Fruit fly (Drosophila melanogaster): ENCODE measurements around the gene Npc2e.

Npc2e gene

DNA sequence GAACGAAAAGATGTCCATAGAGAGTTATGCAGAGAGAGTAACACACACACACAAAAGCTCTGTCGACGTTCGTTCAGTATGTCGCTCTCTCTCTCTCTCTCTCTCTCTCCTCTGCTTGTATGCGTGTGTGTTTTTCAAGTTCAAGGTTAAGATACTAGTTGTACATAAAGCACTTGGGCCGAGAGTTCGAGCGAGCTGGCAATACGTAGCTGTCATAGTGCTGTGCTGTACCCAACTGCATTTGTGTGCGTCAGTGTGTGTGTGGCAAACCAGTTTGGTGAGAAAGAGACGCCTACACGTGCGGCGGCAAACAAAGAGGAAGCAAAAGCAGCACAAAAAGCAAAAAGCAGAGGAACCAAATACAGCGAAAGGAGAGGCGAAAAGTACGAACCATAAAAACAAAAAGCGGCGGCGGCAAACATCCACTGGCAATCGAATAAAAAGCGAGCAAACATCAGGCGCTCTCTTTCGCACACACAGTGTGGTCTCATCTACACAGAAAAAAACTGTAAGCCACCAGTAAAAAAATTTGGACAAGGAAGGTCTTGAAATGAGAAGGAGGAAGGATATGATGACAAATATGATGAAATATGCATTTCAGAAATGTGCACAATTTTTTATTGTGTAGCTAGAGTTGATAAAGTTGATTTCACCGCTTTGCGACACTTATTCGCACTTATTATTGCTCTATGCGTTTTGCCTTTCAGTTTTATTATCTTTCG, 34.2 kb downstream of the Npc2e start (continued):
- TF ChIP-seq sens (GFP tag) (peak; percentile 90), lilli (GFP tag; optimal IDR thresholded peaks at IDR 0.05) (peak; percentile 77), gfzf (GFP tag; optimal IDR thresholded peaks at IDR 0.05) (no peak), CG6791 (GFP tag; IDR thresholded peaks at IDR 0.05; ENCODE audit: partially characterized antibody) (no peak), CG6854 (GFP tag; optimal IDR thresholded peaks at IDR 0.05) (peak; percentile 52), Neu2 (GFP tag; optimal IDR thresholded peaks at IDR 0.05; ENCODE audit: borderline replicate concordance) (no peak), fd102C (GFP tag; optimal IDR thresholded peaks at IDR 0.05) (no peak), Ssrp (tag; optimal IDR thresholded peaks at IDR 0.05) (peak; percentile 44), mam (GFP tag; optimal IDR thresholded peaks at IDR 0.05) (peak; percentile 78), CG3847 (GFP tag; IDR thresholded peaks at IDR 0.05) (peak; percentile 51), cato (GFP tag; optimal IDR thresholded peaks at IDR 0.05; ENCODE audit: borderline replicate concordance) (peak; percentile 40), CG4282 (GFP tag; optimal IDR thresholded peaks at IDR 0.05) (no peak), CG14014 (GFP tag; IDR thresholded peaks at IDR 0.05) (peak; percentile 61), CG17328 (GFP tag; IDR thresholded peaks at IDR 0.05) (peak; percentile 74), CrebB (tag; optimal IDR thresholded peaks at IDR 0.05) (no peak), CG7372 (GFP tag; IDR thresholded peaks at IDR 0.05) (peak; percentile 45; the same call in 1 of the 2 replicates), schlank (tag; optimal IDR thresholded peaks at IDR 0.05) (peak; percentile 6), CG7839 (tag; optimal IDR thresholded peaks at IDR 0.05) (peak; percentile 69), CG7786 (GFP tag; optimal IDR thresholded peaks at IDR 0.05) (peak; percentile 61), Hsf (GFP tag; optimal IDR thresholded peaks at IDR 0.05) (peak; percentile 75), seq (GFP tag; IDR thresholded peaks at IDR 0.05) (peak; percentile 76), Doc2 (GFP tag; IDR thresholded peaks at IDR 0.05) (no peak), sens-2 (GFP tag; IDR thresholded peaks at IDR 0.05) (peak; percentile 49; the same call in 1 of the 2 replicates), gro (GFP tag; optimal IDR thresholded peaks at IDR 0.05) (peak; percentile 80), fd96Cb (tag; optimal IDR thresholded peaks at IDR 0.05) (peak; percentile 43), Med (GFP tag) (peak; percentile 96), wdn (GFP tag; IDR thresholded peaks at IDR 0.05) (0 out of 2 replicates have a peak, but pooled peaks have one; percentile 10), Camta (GFP tag; optimal IDR thresholded peaks at IDR 0.05) (peak; percentile 73), CG3407 (GFP tag; optimal IDR thresholded peaks at IDR 0.05) (peak; percentile 43), CG3281 (GFP tag; optimal IDR thresholded peaks at IDR 0.05) (peak; percentile 64)

DNA sequence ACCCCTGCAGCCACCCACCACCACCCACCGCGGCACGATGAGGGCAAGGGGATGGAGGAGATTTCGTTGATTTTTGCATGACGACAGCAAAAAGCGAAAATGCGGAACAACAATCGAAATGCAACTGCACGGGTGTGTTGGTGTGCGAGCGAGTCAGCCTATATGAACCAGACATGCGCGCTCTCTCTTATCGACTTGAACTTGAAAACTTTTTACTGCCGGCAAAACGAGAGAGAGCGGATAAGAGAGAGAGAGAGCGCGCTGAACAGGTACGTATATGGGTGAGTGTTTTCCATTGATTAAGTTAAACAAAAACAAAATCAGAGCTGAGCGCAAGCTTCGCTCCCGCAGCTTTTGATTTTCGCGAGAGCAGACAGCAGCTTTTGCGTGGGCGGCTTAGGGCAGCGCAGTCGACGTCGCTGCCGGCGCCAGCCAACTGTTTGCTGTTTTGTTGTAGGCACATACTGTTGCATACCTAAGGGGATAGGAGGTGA, 36.1 kb downstream of the Npc2e start:
- peak; percentile 74 for TF ChIP-seq sd (tag; optimal IDR thresholded peaks at IDR 0.05)
- 0 out of 2 replicates have a peak, but pooled peaks have one; percentile 17 for TF ChIP-seq seq (GFP tag; IDR thresholded peaks at IDR 0.05)
- peak; percentile 96 for TF ChIP-seq ftz-f1 (GFP tag; optimal IDR thresholded peaks at IDR 0.05)
- TF ChIP-seq CG42726 (GFP tag; IDR thresholded peaks at IDR 0.05; ENCODE audit: partially characterized antibody): no peak
- peak; percentile 32 for TF ChIP-seq Nf-YC (tag; optimal IDR thresholded peaks at IDR 0.05)
- TF ChIP-seq cg (GFP tag; optimal IDR thresholded peaks at IDR 0.05): peak; percentile 78
- TF ChIP-seq zen2 (GFP tag; IDR thresholded peaks at IDR 0.05; ENCODE audit: partially characterized antibody): 0 out of 3 replicates have a peak, but pooled peaks have one; percentile 26
- TF ChIP-seq sr (GFP tag; IDR thresholded peaks at IDR 0.05): peak; percentile 99
- peak; percentile 47 for TF ChIP-seq unc-4 (GFP tag; IDR thresholded peaks at IDR 0.05; ENCODE audit: partially characterized antibody)
- peak; percentile 17 for TF ChIP-seq CG12769 (tag; optimal IDR thresholded peaks at IDR 0.05)
- no peak for TF ChIP-seq run (tag; optimal IDR thresholded peaks at IDR 0.05)
- peak; percentile 86 for TF ChIP-seq CG10321 (GFP tag; IDR thresholded peaks at IDR 0.05)
- TF ChIP-seq Med (GFP tag): peak; percentile 31
- 0 out of 3 replicates have a peak, but pooled peaks have one; percentile 18 for TF ChIP-seq Opbp (GFP tag; IDR thresholded peaks at IDR 0.05; ENCODE audit: partially characterized antibody)
- no peak for TF ChIP-seq CG15601 (tag; optimal IDR thresholded peaks at IDR 0.05)
- peak in 1 of 2 experiments; percentile 40 for TF ChIP-seq Hr51 (GFP tag; optimal IDR thresholded peaks at IDR 0.05)
- no peak for TF ChIP-seq grau (tag; optimal IDR thresholded peaks at IDR 0.05)
- peak; percentile 99 for TF ChIP-seq Adf1 (GFP tag; IDR thresholded peaks at IDR 0.05)
- TF ChIP-seq onecut (GFP tag; IDR thresholded peaks at IDR 0.05): peak; percentile 69
- TF ChIP-seq oc (tag; optimal IDR thresholded peaks at IDR 0.05): peak; percentile 46
- 0 out of 3 replicates have a peak, but pooled peaks have one; percentile 13 for TF ChIP-seq Doc3 (GFP tag; IDR thresholded peaks at IDR 0.05; ENCODE audit: partially characterized antibody)
